Fruit fly (Drosophila melanogaster): Measurements from ENCODE around the gene CG12983.

The CG12983 gene

dm6 chr3L:20950136-20950499 lies 16.4 kb downstream of the CG12983 start (continued):
- TF ChIP-seq CG6683 (GFP tag; optimal IDR thresholded peaks at IDR 0.05) (no peak), CG1602 (GFP tag; optimal IDR thresholded peaks at IDR 0.05) (peak; percentile 59), vvl (GFP tag; IDR thresholded peaks at IDR 0.05) (peak; percentile 64; the same call in 1 of the 2 replicates), Oli (tag; optimal IDR thresholded peaks at IDR 0.05) (peak; percentile 79), sima (GFP tag; optimal IDR thresholded peaks at IDR 0.05) (no peak), Ravus (GFP tag; IDR thresholded peaks at IDR 0.05) (no peak), eve (GFP tag; optimal IDR thresholded peaks at IDR 0.05) (peak in 1 of 2 experiments; percentile 91), bab2 (GFP tag; optimal IDR thresholded peaks at IDR 0.05) (peak; percentile 35), Mad (GFP tag; optimal IDR thresholded peaks at IDR 0.05) (peak; percentile 25), CG7839 (tag; optimal IDR thresholded peaks at IDR 0.05) (peak; percentile 75), trh (GFP tag; optimal IDR thresholded peaks at IDR 0.05) (no peak), NfI (GFP tag; optimal IDR thresholded peaks at IDR 0.05) (peak; percentile 40), da (GFP tag; optimal IDR thresholded peaks at IDR 0.05) (no peak), org-1 (GFP tag; optimal IDR thresholded peaks at IDR 0.05) (peak; percentile 49), Lpt (GFP tag; optimal IDR thresholded peaks at IDR 0.05) (no peak), Meics (GFP tag; optimal IDR thresholded peaks at IDR 0.05) (no peak), CG31441 (GFP tag; IDR thresholded peaks at IDR 0.05) (peak; percentile 62; the same call in 1 of the 2 replicates), CG17802 (tag; optimal IDR thresholded peaks at IDR 0.05) (peak; percentile 51), CG12769 (tag; optimal IDR thresholded peaks at IDR 0.05) (no peak), mam (GFP tag; optimal IDR thresholded peaks at IDR 0.05) (no peak), CG13775 (GFP tag; optimal IDR thresholded peaks at IDR 0.05) (peak; percentile 50), Jarid2 (GFP tag; optimal IDR thresholded peaks at IDR 0.05) (no peak), lbe (GFP tag; optimal IDR thresholded peaks at IDR 0.05) (peak; percentile 90), CG16813 (GFP tag; IDR thresholded peaks at IDR 0.05; ENCODE audit: partially characterized antibody) (no peak), Opbp (GFP tag; IDR thresholded peaks at IDR 0.05; ENCODE audit: partially characterized antibody) (no peak), row (GFP tag; IDR thresholded peaks at IDR 0.05) (peak; percentile 70), nau (GFP tag; optimal IDR thresholded peaks at IDR 0.05) (peak; percentile 13), stc (GFP tag; IDR thresholded peaks at IDR 0.05) (peak; percentile 47; the same call in 1 of the 2 replicates), phol (tag; optimal IDR thresholded peaks at IDR 0.05) (peak; percentile 86), CG3163 (GFP tag; optimal IDR thresholded peaks at IDR 0.05) (peak; percentile 54), CG8359 (GFP tag; optimal IDR thresholded peaks at IDR 0.05; ENCODE audit: borderline replicate concordance) (no peak)

- TF ChIP-seq pho (GFP tag; optimal IDR thresholded peaks at IDR 0.05) (no peak), CG4820 (GFP tag; optimal IDR thresholded peaks at IDR 0.05) (no peak), Ssrp (tag; optimal IDR thresholded peaks at IDR 0.05) (no peak), CG17385 (GFP tag; optimal IDR thresholded peaks at IDR 0.05) (peak; percentile 51), CG32532 (GFP tag; IDR thresholded peaks at IDR 0.05) (peak; percentile 66; the same call in 1 of the 2 replicates), CG6854 (GFP tag; optimal IDR thresholded peaks at IDR 0.05) (no peak), Doc3 (GFP tag; IDR thresholded peaks at IDR 0.05; ENCODE audit: partially characterized antibody) (peak; percentile 49; the same call in 2 of the 3 replicates), nerfin-1 (tag; optimal IDR thresholded peaks at IDR 0.05) (no peak), shn (GFP tag; optimal IDR thresholded peaks at IDR 0.05) (no peak), CG34224 (GFP tag; IDR thresholded peaks at IDR 0.05; ENCODE audit: partially characterized antibody) (peak; percentile 78), eve (GFP tag; optimal IDR thresholded peaks at IDR 0.05) (no peak), Vsx1 (GFP tag; optimal IDR thresholded peaks at IDR 0.05) (no peak), ATbp (GFP tag; optimal IDR thresholded peaks at IDR 0.05) (no peak), gem (tag; optimal IDR thresholded peaks at IDR 0.05) (no peak), Atf6 (GFP tag; IDR thresholded peaks at IDR 0.05) (0 out of 2 replicates have a peak, but pooled peaks have one; percentile 18), MTF-1 (GFP tag; optimal IDR thresholded peaks at IDR 0.05; ENCODE audit: borderline replicate concordance) (no peak), Mad (GFP tag; optimal IDR thresholded peaks at IDR 0.05) (no peak), CG10267 (tag; optimal IDR thresholded peaks at IDR 0.05) (no peak), CG1602 (GFP tag; optimal IDR thresholded peaks at IDR 0.05) (no peak), CG4707 (GFP tag; optimal IDR thresholded peaks at IDR 0.05) (no peak), Abd-B (GFP tag; optimal IDR thresholded peaks at IDR 0.05) (no peak)
These were observed 17.0 kb downstream of the CG12983 start, which contains the start of gene fng for dm6 chr3L:20949371-20950135. Gene fng, minus strand, starts transcription at chr3L:20949512.
